Worm (Caenorhabditis elegans): Measurements from ENCODE around the gene C01G5.4.
"Not testable (repeated sequence)": the region's sequence is repeated elsewhere in the genome, so short reads cannot be mapped to it uniquely, and the experiment has no call there.

C01G5.4 gene

ce11 chrIV:6551359-6552031, 19.9 kb downstream of the C01G5.4 start:
- not testable (repeated sequence) for TF ChIP-seq rpc-1 (optimal IDR thresholded peaks at IDR 0.05); snpc-4 (GFP tag; optimal IDR thresholded peaks at IDR 0.05)
- peak; percentile 57 for TF ChIP-seq rpc-1 (tag; optimal IDR thresholded peaks at IDR 0.05)
- TF ChIP-seq snpc-4 (tag; optimal IDR thresholded peaks at IDR 0.05), result peak in 1 of 4 experiments; percentile 5

- TF ChIP-seq nhr-80 (tag; optimal IDR thresholded peaks at IDR 0.05) (no peak), Y67H2A.10 (GFP tag; conservative IDR thresholded peaks at IDR 0.05) (no peak), ztf-22 (GFP tag; optimal IDR thresholded peaks at IDR 0.05) (peak; percentile 6), nfya-2 (GFP tag; IDR thresholded peaks at IDR 0.05) (no peak), nfyb-1 (GFP tag; IDR thresholded peaks at IDR 0.05) (0 out of 2 replicates have a peak, but pooled peaks have one; percentile 7), K12H6.12 (tag; optimal IDR thresholded peaks at IDR 0.05) (no peak), C06A6.2 (GFP tag; conservative IDR thresholded peaks at IDR 0.05) (no peak), hrde-1 (tag; optimal IDR thresholded peaks at IDR 0.05; ENCODE audit: borderline replicate concordance) (no peak), hmg-1.2 (GFP tag; IDR thresholded peaks at IDR 0.05) (0 out of 2 replicates have a peak, but pooled peaks have one; percentile 12), madf-6 (GFP tag; IDR thresholded peaks at IDR 0.05) (0 out of 2 replicates have a peak, but pooled peaks have one; percentile 29), attf-3 (GFP tag; conservative IDR thresholded peaks at IDR 0.05) (no peak), Y53G8AR.9 (GFP tag; conservative IDR thresholded peaks at IDR 0.05) (0 out of 2 replicates have a peak, but pooled peaks have one; percentile 23), snpc-3.4 (tag; optimal IDR thresholded peaks at IDR 0.05) (no peak), F57C9.4 (tag; optimal IDR thresholded peaks at IDR 0.05) (no peak), hsf-1 (GFP tag; IDR thresholded peaks at IDR 0.05) (0 out of 2 replicates have a peak, but pooled peaks have one; percentile 10), T26A5.8 (tag; optimal IDR thresholded peaks at IDR 0.05) (no peak), B0336.3 (GFP tag; IDR thresholded peaks at IDR 0.05) (peak; percentile 48; the same call in 1 of the 2 replicates), Y95B8A.8 (GFP tag; IDR thresholded peaks at IDR 0.05) (0 out of 2 replicates have a peak, but pooled peaks have one; percentile 22), egl-18 (GFP tag; IDR thresholded peaks at IDR 0.05) (no peak), fkh-3 (tag; optimal IDR thresholded peaks at IDR 0.05) (no peak), D2030.7 (GFP tag; IDR thresholded peaks at IDR 0.05) (no peak), ceh-100 (GFP tag; IDR thresholded peaks at IDR 0.05) (no peak), cebp-1 (GFP tag; IDR thresholded peaks at IDR 0.05) (no peak), cebp-1 (tag; optimal IDR thresholded peaks at IDR 0.05) (peak; percentile 27), C17E4.6 (GFP tag; IDR thresholded peaks at IDR 0.05) (no peak), F37B4.10 (GFP tag; IDR thresholded peaks at IDR 0.05) (no peak), lir-1 (GFP tag; conservative IDR thresholded peaks at IDR 0.05) (no peak), F49E8.2 (tag; optimal IDR thresholded peaks at IDR 0.05; ENCODE audit: insufficient read depth) (no peak), repo-1 (tag; optimal IDR thresholded peaks at IDR 0.05) (peak; percentile 56), nhr-120 (GFP tag; IDR thresholded peaks at IDR 0.05) (no peak), madf-3 (GFP tag; IDR thresholded peaks at IDR 0.05) (no peak), aptf-2 (GFP tag; conservative IDR thresholded peaks at IDR 0.05) (no peak), sea-2 (GFP tag; IDR thresholded peaks at IDR 0.05) (no peak), unc-62 (GFP tag; optimal IDR thresholded peaks at IDR 0.05) (no peak), bed-1 (GFP tag; IDR thresholded peaks at IDR 0.05) (no peak), ZK185.1 (tag; optimal IDR thresholded peaks at IDR 0.05; ENCODE audit: poor library complexity, severe bottlenecking) (no peak), snpc-4 (GFP tag; optimal IDR thresholded peaks at IDR 0.05) (no peak), snpc-4 (tag; optimal IDR thresholded peaks at IDR 0.05) (peak in 1 of 4 experiments; percentile 9), nhr-179 (tag; optimal IDR thresholded peaks at IDR 0.05) (no peak), F39B2.1 (GFP tag; IDR thresholded peaks at IDR 0.05) (no peak), ekl-4 (GFP tag; IDR thresholded peaks at IDR 0.05) (no peak; the same call in 1 of the 2 replicates), F10E7.11 (tag; optimal IDR thresholded peaks at IDR 0.05) (no peak), ztf-18 (tag; optimal IDR thresholded peaks at IDR 0.05) (no peak), zfh-2 (GFP tag; conservative IDR thresholded peaks at IDR 0.05) (no peak)
Observed at ce11 chrIV:6552036-6552435, 20.5 kb downstream of the C01G5.4 start.

Measured in whole organism, young adult.